Worm (Caenorhabditis elegans) whole organism, L2 larva: ENCODE results near the gene mig-2.

ENCODE experiments used
- F13H6.1 ChIP-seq: sonication (generic microtip); optimal IDR thresholded peaks from 2 replicates; lab custom pipeline; 2016; ENCODE audit warnings: missing genetic modification characterization, missing compliant biosample characterization
- ama-1 ChIP-seq: fragments of 150-350 bp; optimal IDR thresholded peaks from 2 replicates; lab custom pipeline; 2018; ENCODE audit warnings: inconsistent platforms
- dmd-4 ChIP-seq: sonication (generic microtip); optimal IDR thresholded peaks from 2 replicates; lab custom pipeline; 2017; ENCODE audit warnings: missing biosample characterization, missing genetic modification characterization
- fos-1 ChIP-seq: fragments of 150-350 bp; optimal IDR thresholded peaks from 2 replicates; lab custom pipeline; 2014; ENCODE audit warnings: missing biosample characterization, missing genetic modification characterization
- lsy-2 ChIP-seq, 2 experiments: fragments of 150-350 bp in 1 of 2; sonication (generic microtip) in 1 of 2; optimal IDR thresholded peaks; 2 replicates each; lab custom pipeline; 2014 to 2017; ENCODE audit warnings: missing biosample characterization in 2 of 2, missing genetic modification characterization in 2 of 2
- mdl-1 ChIP-seq, 2 experiments: fragments of 150-350 bp in 1 of 2; sonication (generic microtip) in 1 of 2; optimal IDR thresholded peaks; 2 replicates each; lab custom pipeline; 2017; ENCODE audit warnings: missing biosample characterization in 2 of 2, missing genetic modification characterization in 2 of 2
- nhr-11 ChIP-seq: fragments of 150-350 bp; optimal IDR thresholded peaks from 2 replicates; lab custom pipeline; 2014; ENCODE audit warnings: missing biosample characterization, missing genetic modification characterization
- nhr-25 ChIP-seq: fragments of 150-350 bp; sonication (generic microtip); optimal IDR thresholded peaks from 3 replicates; lab custom pipeline; 2014; ENCODE audit warnings: missing biosample characterization, missing genetic modification characterization
- nhr-77 ChIP-seq: fragments of 150-350 bp; optimal IDR thresholded peaks from 2 replicates; lab custom pipeline; 2014; ENCODE audit warnings: missing biosample characterization, missing genetic modification characterization
- ztf-4 ChIP-seq: fragments of 150-350 bp; optimal IDR thresholded peaks from 2 replicates; lab custom pipeline; 2014; ENCODE audit warnings: missing biosample characterization, missing genetic modification characterization

- TF ChIP-seq fos-1 (tag; lab: Kevin White, UChicago), result no peak
- no peak for TF ChIP-seq ama-1 (lab: Kevin White, UChicago)
- no peak for TF ChIP-seq F13H6.1 (tag; lab: Kevin White, UChicago)
- TF ChIP-seq nhr-25 (tag; lab: Kevin White, UChicago), result no peak
- no peak for TF ChIP-seq dmd-4 (tag; lab: Kevin White, UChicago)
- TF ChIP-seq lsy-2 (tag; optimal IDR thresholded peaks at IDR 0.05; lab: Kevin White, UChicago), result no peak
- TF ChIP-seq nhr-77 (tag; lab: Kevin White, UChicago), result no peak
- TF ChIP-seq nhr-11 (tag; lab: Kevin White, UChicago), result no peak
- TF ChIP-seq mdl-1 (tag; optimal IDR thresholded peaks at IDR 0.05; lab: Kevin White, UChicago), result no peak
- no peak for TF ChIP-seq ztf-4 (tag; lab: Kevin White, UChicago)
These were observed 37.5 kb downstream of the mig-2 start for ce11 chrX:11585894-11586293.
